Fruit fly (Drosophila melanogaster): Measurements from ENCODE around the gene Manf.

Manf gene

DNA sequence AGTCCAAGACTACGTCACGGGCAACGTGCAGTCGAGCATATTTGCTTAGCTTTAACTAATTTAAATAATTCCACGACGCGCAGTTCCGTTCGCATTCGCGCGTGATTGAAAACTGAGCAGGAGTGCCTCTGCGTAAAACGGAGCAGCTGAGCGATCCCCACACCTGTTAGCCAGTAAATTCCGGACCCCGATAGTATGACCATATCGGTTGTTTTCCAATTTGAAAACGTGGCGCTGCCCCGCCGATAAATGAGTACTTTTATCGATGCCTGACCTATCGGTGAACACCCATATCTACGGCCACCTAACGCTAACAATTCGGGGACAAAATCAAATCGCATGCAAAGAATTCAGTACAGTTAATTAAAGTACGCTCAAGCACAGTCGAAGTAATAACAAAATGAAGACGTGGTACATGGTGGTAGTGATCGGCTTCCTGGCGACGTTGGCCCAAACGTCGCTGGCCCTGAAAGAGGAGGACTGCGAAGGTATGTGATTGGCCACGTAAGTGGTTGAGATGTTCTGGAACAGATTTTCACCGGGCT, at the start of gene Manf, which contains the start of gene CG14879 (continued):
- TF ChIP-seq stc (GFP tag; IDR thresholded peaks at IDR 0.05) (no peak), crp (GFP tag; optimal IDR thresholded peaks at IDR 0.05) (peak in 1 of 2 experiments; percentile 79), pum (GFP tag; optimal IDR thresholded peaks at IDR 0.05) (no peak), da (GFP tag; optimal IDR thresholded peaks at IDR 0.05) (no peak), Abd-B (GFP tag; optimal IDR thresholded peaks at IDR 0.05) (no peak), nerfin-1 (tag; optimal IDR thresholded peaks at IDR 0.05) (peak; percentile 72), CG8359 (GFP tag; optimal IDR thresholded peaks at IDR 0.05; ENCODE audit: borderline replicate concordance) (no peak), dmrt99B (tag; optimal IDR thresholded peaks at IDR 0.05) (no peak), CG12299 (tag; optimal IDR thresholded peaks at IDR 0.05) (no peak), ci (GFP tag; IDR thresholded peaks at IDR 0.05) (peak; percentile 61; the same call in 1 of the 3 replicates), CG5953 (GFP tag; IDR thresholded peaks at IDR 0.05) (0 out of 2 replicates have a peak, but pooled peaks have one; percentile 16), her (GFP tag; optimal IDR thresholded peaks at IDR 0.05) (no peak), CG3726 (GFP tag; IDR thresholded peaks at IDR 0.05) (no peak), peb (GFP tag; IDR thresholded peaks at IDR 0.05) (no peak), CG18262 (tag; optimal IDR thresholded peaks at IDR 0.05) (no peak), Bgb (GFP tag; IDR thresholded peaks at IDR 0.05; ENCODE audit: partially characterized antibody) (peak; percentile 62), CG18619 (GFP tag; optimal IDR thresholded peaks at IDR 0.05) (no peak), hth (optimal IDR thresholded peaks at IDR 0.05) (no peak), HLHmδ (GFP tag; optimal IDR thresholded peaks at IDR 0.05) (peak; percentile 7), CG10147 (GFP tag; optimal IDR thresholded peaks at IDR 0.05) (no peak), Fer1 (GFP tag; optimal IDR thresholded peaks at IDR 0.05) (peak; percentile 11), sens (GFP tag) (peak; percentile 75), BEAF-32 (GFP tag; optimal IDR thresholded peaks at IDR 0.05) (peak; percentile 62), CG4617 (GFP tag; optimal IDR thresholded peaks at IDR 0.05; ENCODE audit: borderline replicate concordance) (peak; percentile 25), gem (tag; optimal IDR thresholded peaks at IDR 0.05) (peak; percentile 85), CG9817 (tag; optimal IDR thresholded peaks at IDR 0.05) (no peak), dan (GFP tag; IDR thresholded peaks at IDR 0.05) (no peak), tup (GFP tag; optimal IDR thresholded peaks at IDR 0.05) (no peak), CG11085 (GFP tag; IDR thresholded peaks at IDR 0.05) (no peak), pzg (GFP tag; optimal IDR thresholded peaks at IDR 0.05) (peak; percentile 86), E2f1 (GFP tag; IDR thresholded peaks at IDR 0.05) (no peak), CG7556 (GFP tag; optimal IDR thresholded peaks at IDR 0.05) (no peak), CG34376 (GFP tag; optimal IDR thresholded peaks at IDR 0.05) (no peak), slou (GFP tag; optimal IDR thresholded peaks at IDR 0.05) (no peak), ato (GFP tag; IDR thresholded peaks at IDR 0.05; ENCODE audit: partially characterized antibody) (0 out of 2 replicates have a peak, but pooled peaks have one; percentile 28), Elba2 (GFP tag; optimal IDR thresholded peaks at IDR 0.05) (peak; percentile 67), CG32772 (GFP tag; IDR thresholded peaks at IDR 0.05) (no peak), insv (GFP tag; optimal IDR thresholded peaks at IDR 0.05) (peak in 1 of 2 experiments; percentile 87), CG7357 (GFP tag; IDR thresholded peaks at IDR 0.05) (no peak), CG12391 (tag; optimal IDR thresholded peaks at IDR 0.05) (peak; percentile 16), D19A (tag; optimal IDR thresholded peaks at IDR 0.05) (no peak), CG3995 (GFP tag; optimal IDR thresholded peaks at IDR 0.05) (no peak), Hr3 (GFP tag; optimal IDR thresholded peaks at IDR 0.05) (no peak), lab (GFP tag; optimal IDR thresholded peaks at IDR 0.05) (peak; percentile 42), sd (tag; optimal IDR thresholded peaks at IDR 0.05) (peak; percentile 99), CG10321 (GFP tag; IDR thresholded peaks at IDR 0.05) (no peak), hbn (GFP tag; IDR thresholded peaks at IDR 0.05; ENCODE audit: partially characterized antibody) (peak; percentile 43), ham (GFP tag; IDR thresholded peaks at IDR 0.05) (no peak), CG4404 (GFP tag; IDR thresholded peaks at IDR 0.05) (no peak), CG7745 (tag; optimal IDR thresholded peaks at IDR 0.05) (no peak)
